Fruit fly (Drosophila melanogaster) whole organism, embryonic: ENCODE measurements around the gene CG32668.

Experiments used
- ATbp ChIP-seq: fragments of 200-800 bp; sonication (Bioruptor generic); optimal IDR thresholded peaks from 2 replicates; lab custom pipeline; 2017; ENCODE audit warnings: missing biosample characterization, mild to moderate bottlenecking, missing genetic modification characterization, missing genetic modification reagents
- Atf6 ChIP-seq: fragments of 200-800 bp; sonication (Bioruptor generic); IDR thresholded peaks from 2 replicates; pipeline ENCODE4 v1.3.6; 2022; ENCODE audit warnings: missing biosample characterization, missing genetic modification characterization
- B-H1 ChIP-seq: fragments of 200-800 bp; sonication (Bioruptor generic); IDR thresholded peaks from 3 replicates; pipeline ENCODE4 v1.3.6; 2022; ENCODE audit warnings: missing biosample characterization, missing genetic modification characterization
- BEAF-32 ChIP-seq: fragments of 200-800 bp; sonication (Bioruptor generic); optimal IDR thresholded peaks from 3 replicates; lab custom pipeline; 2017; ENCODE audit warnings: missing biosample characterization, missing genetic modification characterization, mild to moderate bottlenecking, moderate library complexity, missing genetic modification reagents
- CG10654 ChIP-seq: fragments of 200-800 bp; sonication (Bioruptor generic); optimal IDR thresholded peaks from 2 replicates; lab custom pipeline; 2016; ENCODE audit warnings: missing biosample characterization, missing genetic modification characterization
- CG10979 ChIP-seq: fragments of 200-800 bp; sonication (Bioruptor generic); optimal IDR thresholded peaks from 2 replicates; lab custom pipeline; 2018; ENCODE audit warnings: missing biosample characterization, mild to moderate bottlenecking, missing genetic modification characterization, moderate library complexity
- CG13287 ChIP-seq: fragments of 200-800 bp; sonication (Bioruptor generic); IDR thresholded peaks from 2 replicates; pipeline ENCODE4 v1.3.6; 2022; ENCODE audit warnings: missing biosample characterization, missing genetic modification characterization; ENCODE audit not compliant: partially characterized antibody
- CG13424 ChIP-seq: fragments of 200-800 bp; sonication (Bioruptor generic); optimal IDR thresholded peaks from 2 replicates; lab custom pipeline; 2019; ENCODE audit warnings: missing biosample characterization, mild to moderate bottlenecking, missing genetic modification characterization, moderate library complexity
- CG13775 ChIP-seq: fragments of 200-800 bp; sonication (Bioruptor generic); optimal IDR thresholded peaks from 3 replicates; lab custom pipeline; 2017; ENCODE audit warnings: missing biosample characterization, mild to moderate bottlenecking, missing genetic modification characterization
- CG17359 ChIP-seq: fragments of 200-800 bp; sonication (Bioruptor generic); optimal IDR thresholded peaks from 3 replicates; lab custom pipeline; 2018; ENCODE audit warnings: missing biosample characterization, mild to moderate bottlenecking, missing genetic modification characterization, moderate library complexity
- CG18476 ChIP-seq: fragments of 200-800 bp; sonication (Bioruptor generic); optimal IDR thresholded peaks from 2 replicates; lab custom pipeline; 2016; ENCODE audit warnings: missing biosample characterization, mild to moderate bottlenecking, missing genetic modification characterization
- CG2875 ChIP-seq: fragments of 200-800 bp; sonication (Bioruptor generic); optimal IDR thresholded peaks from 2 replicates; lab custom pipeline; 2017; ENCODE audit warnings: missing biosample characterization, mild to moderate bottlenecking, missing genetic modification characterization, missing genetic modification reagents
- CG31224 ChIP-seq: fragments of 200-800 bp; sonication (Bioruptor generic); IDR thresholded peaks from 2 replicates; pipeline ENCODE4 v1.3.6; 2022; ENCODE audit warnings: missing biosample characterization, missing genetic modification characterization
- CG32532 ChIP-seq: fragments of 200-800 bp; sonication (Bioruptor generic); IDR thresholded peaks from 2 replicates; pipeline ENCODE4 v1.3.6; 2022; ENCODE audit warnings: missing biosample characterization, missing genetic modification characterization
- CG3726 ChIP-seq: fragments of 200-800 bp; sonication (Bioruptor generic); IDR thresholded peaks from 3 replicates; pipeline ENCODE4, ENCODE4 v1.3.6; 2022; ENCODE audit warnings: missing biosample characterization, missing genetic modification characterization
- CG42726 ChIP-seq: fragments of 200-800 bp; sonication (Bioruptor generic); IDR thresholded peaks from 2 replicates; pipeline ENCODE4 v1.3.6; 2022; ENCODE audit warnings: missing biosample characterization, missing genetic modification characterization; ENCODE audit not compliant: partially characterized antibody
- CG4707 ChIP-seq: fragments of 200-800 bp; sonication (Bioruptor generic); optimal IDR thresholded peaks from 2 replicates; lab custom pipeline; 2018; ENCODE audit warnings: missing biosample characterization, mild to moderate bottlenecking, missing genetic modification characterization, moderate library complexity
- CG6272 ChIP-seq: fragments of 200-800 bp; sonication (Bioruptor generic); IDR thresholded peaks from 2 replicates; pipeline ENCODE4 v1.3.6; 2022; ENCODE audit warnings: missing biosample characterization, missing genetic modification characterization
- CG7556 ChIP-seq: fragments of 200-800 bp; sonication (Bioruptor generic); optimal IDR thresholded peaks from 2 replicates; lab custom pipeline; 2017; ENCODE audit warnings: missing biosample characterization, mild to moderate bottlenecking, missing genetic modification characterization
- CG8089 ChIP-seq: fragments of 200-800 bp; sonication (Bioruptor generic); optimal IDR thresholded peaks from 3 replicates; lab custom pipeline; 2016; ENCODE audit warnings: missing biosample characterization, missing genetic modification characterization
- CG8359 ChIP-seq: fragments of 200-800 bp; sonication (Bioruptor generic); optimal IDR thresholded peaks from 2 replicates; lab custom pipeline; 2017; ENCODE audit warnings: missing biosample characterization, mild to moderate bottlenecking, missing genetic modification characterization, borderline replicate concordance
- CG8388 ChIP-seq: fragments of 200-800 bp; sonication (Bioruptor generic); optimal IDR thresholded peaks from 2 replicates; lab custom pipeline; 2019; ENCODE audit warnings: missing biosample characterization, mild to moderate bottlenecking, missing genetic modification characterization, moderate library complexity
- CG9727 ChIP-seq: fragments of 200-800 bp; sonication (Bioruptor generic); optimal IDR thresholded peaks from 3 replicates; lab custom pipeline; 2017; ENCODE audit warnings: missing biosample characterization, mild to moderate bottlenecking, missing genetic modification characterization
- Drgx ChIP-seq: fragments of 200-800 bp; sonication (Bioruptor generic); IDR thresholded peaks from 2 replicates; pipeline ENCODE4 v1.3.6; 2022; ENCODE audit warnings: missing biosample characterization, missing genetic modification characterization
- Fer1 ChIP-seq: fragments of 200-800 bp; sonication (Bioruptor generic); optimal IDR thresholded peaks from 2 replicates; lab custom pipeline; 2017; ENCODE audit warnings: missing biosample characterization, mild to moderate bottlenecking, missing genetic modification characterization
- HLHmδ ChIP-seq: fragments of 200-800 bp; sonication (Bioruptor generic); optimal IDR thresholded peaks from 2 replicates; lab custom pipeline; 2018; ENCODE audit warnings: missing biosample characterization, mild to moderate bottlenecking, missing genetic modification characterization, moderate library complexity
- Hey ChIP-seq: fragments of 200-800 bp; sonication (Bioruptor generic); optimal IDR thresholded peaks from 3 replicates; lab custom pipeline; 2018; ENCODE audit warnings: missing biosample characterization, mild to moderate bottlenecking, missing genetic modification characterization
- HmgZ ChIP-seq: fragments of 200-800 bp; sonication (Bioruptor generic); optimal IDR thresholded peaks from 2 replicates; lab custom pipeline; 2018; ENCODE audit warnings: missing biosample characterization, mild to moderate bottlenecking, missing genetic modification characterization
- Hmr ChIP-seq: fragments of 200-800 bp; sonication (Bioruptor generic); optimal IDR thresholded peaks from 3 replicates; lab custom pipeline; 2017; ENCODE audit warnings: mild to moderate bottlenecking, missing biosample characterization, missing genetic modification reagents, missing genetic modification characterization
- Hr39 ChIP-seq: fragments of >200 bp; optimal IDR thresholded peaks from 2 replicates; lab custom pipeline; 2017
- Lim3 ChIP-seq: fragments of 200-800 bp; sonication (Bioruptor generic); IDR thresholded peaks from 2 replicates; pipeline ENCODE4 v1.3.6; 2022; ENCODE audit warnings: missing biosample characterization, missing genetic modification characterization
- Mrtf ChIP-seq: fragments of 200-800 bp; sonication (Bioruptor generic); IDR thresholded peaks from 3 replicates; pipeline ENCODE4 v1.3.6; 2022; ENCODE audit warnings: missing biosample characterization, missing genetic modification characterization
- NK7.1 ChIP-seq: fragments of 200-800 bp; sonication (Bioruptor generic); optimal IDR thresholded peaks from 3 replicates; lab custom pipeline; 2016; ENCODE audit warnings: missing biosample characterization, missing genetic modification characterization
- PHDP ChIP-seq: fragments of 200-800 bp; sonication (Bioruptor generic); optimal IDR thresholded peaks from 3 replicates; lab custom pipeline; 2018; ENCODE audit warnings: missing biosample characterization, mild to moderate bottlenecking, missing genetic modification characterization, moderate library complexity
- Scr ChIP-seq: fragments of 200-800 bp; sonication (Bioruptor generic); IDR thresholded peaks from 2 replicates; pipeline ENCODE4 v1.3.6; 2022; ENCODE audit warnings: missing biosample characterization, missing genetic modification characterization; ENCODE audit not compliant: partially characterized antibody
- Six4 ChIP-seq: fragments of 200-800 bp; sonication (Bioruptor generic); optimal IDR thresholded peaks from 2 replicates; lab custom pipeline; 2016; ENCODE audit warnings: missing biosample characterization, missing genetic modification characterization
- bsh ChIP-seq, 2 experiments: fragments of 200-800 bp; sonication (Bioruptor generic); optimal IDR thresholded peaks; 2 replicates each; lab custom pipeline; 2017 to 2018; ENCODE audit warnings: mild to moderate bottlenecking in 2 of 2, missing biosample characterization in 2 of 2, missing genetic modification characterization in 2 of 2, moderate library complexity in 1 of 2
- crol ChIP-seq: fragments of 200-800 bp; sonication (Bioruptor generic); IDR thresholded peaks from 2 replicates; pipeline ENCODE4 v1.3.6; 2022; ENCODE audit warnings: missing biosample characterization, missing genetic modification characterization
- dati ChIP-seq: fragments of 200-800 bp; sonication (Bioruptor generic); IDR thresholded peaks from 2 replicates; pipeline ENCODE4 v1.3.6; 2022; ENCODE audit warnings: missing biosample characterization, missing genetic modification characterization
- dpn ChIP-seq, 2 experiments: fragments of 200-800 bp; sonication (Bioruptor generic); optimal IDR thresholded peaks; 3 replicates each; lab custom pipeline; 2016; ENCODE audit warnings: missing biosample characterization in 2 of 2, missing genetic modification characterization in 2 of 2
- fu2 ChIP-seq: fragments of 200-800 bp; sonication (Bioruptor generic); optimal IDR thresholded peaks from 2 replicates; lab custom pipeline; 2016; ENCODE audit warnings: missing biosample characterization, missing genetic modification characterization
- gt ChIP-seq: fragments of 200-800 bp; sonication (Bioruptor generic); IDR thresholded peaks from 2 replicates; pipeline ENCODE4 v1.3.6; 2022; ENCODE audit warnings: missing biosample characterization, missing genetic modification characterization
- lov ChIP-seq, 2 experiments: fragments of 200-800 bp in 1 of 2; fragments of >200 bp in 1 of 2; sonication (Bioruptor generic) in 1 of 2; IDR thresholded peaks in 1 of 2; optimal IDR thresholded peaks in 1 of 2; 2 replicates in 1 of 2; 3 replicates in 1 of 2; pipeline versions ENCODE4 v1.3.6 to Lab custom; 2017 to 2022; ENCODE audit warnings: missing biosample characterization in 1 of 2, missing genetic modification characterization in 1 of 2
- peb ChIP-seq: fragments of 200-800 bp; sonication (Bioruptor generic); IDR thresholded peaks from 2 replicates; pipeline ENCODE4 v1.3.6; 2022; ENCODE audit warnings: missing biosample characterization, missing genetic modification characterization
- pum ChIP-seq: fragments of 200-800 bp; sonication (Bioruptor generic); optimal IDR thresholded peaks from 2 replicates; lab custom pipeline; 2016; ENCODE audit warnings: missing biosample characterization, missing genetic modification characterization
- row ChIP-seq: fragments of 200-800 bp; sonication (Bioruptor generic); IDR thresholded peaks from 3 replicates; pipeline ENCODE4 v1.3.6; 2022; ENCODE audit warnings: missing biosample characterization, missing genetic modification characterization
- schlank ChIP-seq: fragments of 200-800 bp; sonication (Bioruptor generic); optimal IDR thresholded peaks from 2 replicates; lab custom pipeline; 2018; ENCODE audit warnings: missing biosample characterization, mild to moderate bottlenecking, missing genetic modification characterization
- sr ChIP-seq: fragments of 200-800 bp; sonication (Bioruptor generic); IDR thresholded peaks from 3 replicates; pipeline ENCODE4 v1.3.6; 2022; ENCODE audit warnings: missing biosample characterization, missing genetic modification characterization
- stwl ChIP-seq: fragments of 200-800 bp; sonication (Bioruptor generic); optimal IDR thresholded peaks from 3 replicates; lab custom pipeline; 2018; ENCODE audit warnings: missing biosample characterization, mild to moderate bottlenecking, missing genetic modification characterization, moderate library complexity
- usp ChIP-seq: fragments of >200 bp; optimal IDR thresholded peaks from 2 replicates; lab custom pipeline; 2017; ENCODE audit warnings: missing biosample characterization, missing genetic modification characterization

The CG32668 gene

DNA sequence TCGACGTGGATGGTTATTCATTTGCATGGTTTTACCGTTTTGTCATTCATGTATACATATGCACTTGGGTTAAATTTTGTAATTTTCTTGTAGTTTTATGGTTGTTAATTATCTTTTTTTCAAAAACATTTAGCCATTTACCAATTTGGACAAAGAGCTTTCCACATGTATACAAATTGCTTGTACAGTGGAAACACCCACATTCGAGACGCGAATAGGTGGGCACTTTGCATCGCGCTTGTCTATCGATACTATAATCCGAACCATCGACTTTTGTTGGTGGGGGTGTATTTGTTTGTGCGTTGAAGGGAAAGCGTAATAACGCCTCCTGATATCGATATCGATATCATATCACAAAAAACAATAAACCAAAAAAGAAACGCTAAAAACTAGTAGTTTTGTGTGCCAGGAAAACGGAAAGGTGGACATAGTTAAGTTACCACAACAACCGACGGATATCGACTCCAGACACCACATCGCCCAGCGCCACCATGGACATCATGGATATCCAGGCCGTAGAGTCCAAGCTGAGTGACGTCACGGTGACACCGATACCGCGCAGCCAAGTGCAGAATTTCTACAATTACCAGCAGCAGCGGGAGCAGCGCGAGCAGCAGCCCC lies 21.9 kb downstream of the CG32668 start, which contains the start of gene CDK2AP1 (continued):
- TF ChIP-seq CG8388 (GFP tag; lab: Kevin White, UChicago) (no peak), CG8089 (GFP tag; lab: Kevin White, UChicago) (no peak), Hey (tag; lab: Kevin White, UChicago) (no peak), B-H1 (GFP tag; lab: Robert Waterston, UW) (no peak), usp (GFP tag; lab: Kevin White, UChicago) (no peak), CG18476 (GFP tag; lab: Kevin White, UChicago) (no peak), dpn (GFP tag; optimal IDR thresholded peaks at IDR 0.05; lab: Kevin White, UChicago) (peak in 1 of 2 experiments; percentile 37), sr (GFP tag; lab: Robert Waterston, UW) (no peak), Scr (GFP tag; lab: Robert Waterston, UW) (peak; percentile 69), dati (no peak), BEAF-32 (GFP tag; lab: Kevin White, UChicago) (peak; percentile 78), Fer1 (GFP tag; lab: Kevin White, UChicago) (no peak), Hr39 (no peak), gt (GFP tag; lab: Robert Waterston, UW) (no peak), CG2875 (no peak), CG17359 (tag; lab: Kevin White, UChicago) (no peak), HLHmδ (GFP tag; lab: Kevin White, UChicago) (no peak), CG3726 (GFP tag; lab: Robert Waterston, UW) (no peak), Six4 (GFP tag; lab: Kevin White, UChicago) (no peak), CG13424 (tag; lab: Kevin White, UChicago) (no peak), Drgx (no peak), ATbp (GFP tag; lab: Kevin White, UChicago) (no peak), bsh (GFP tag; optimal IDR thresholded peaks at IDR 0.05; lab: Kevin White, UChicago) (peak in 1 of 2 experiments; percentile 7), CG31224 (GFP tag; lab: Robert Waterston, UW) (no peak), CG8359 (GFP tag; lab: Kevin White, UChicago) (no peak), CG4707 (GFP tag; lab: Kevin White, UChicago) (no peak), row (GFP tag; lab: Robert Waterston, UW) (peak; percentile 77), CG10654 (GFP tag; lab: Kevin White, UChicago) (no peak), crol (GFP tag; lab: Robert Waterston, UW) (peak; percentile 26; the same call in 1 of the 2 replicates), CG42726 (GFP tag; lab: Robert Waterston, UW) (no peak; the same call in 1 of the 2 replicates), stwl (tag; lab: Kevin White, UChicago) (peak; percentile 46), NK7.1 (GFP tag; lab: Kevin White, UChicago) (no peak), PHDP (peak; percentile 6), lov (optimal IDR thresholded peaks at IDR 0.05; lab: Kevin White, UChicago) (no peak), lov (GFP tag; IDR thresholded peaks at IDR 0.05; lab: Robert Waterston, UW) (no peak), Atf6 (GFP tag; lab: Robert Waterston, UW) (no peak), CG32532 (GFP tag; lab: Robert Waterston, UW) (peak; percentile 24), CG9727 (GFP tag; lab: Kevin White, UChicago) (no peak), Mrtf (GFP tag; lab: Robert Waterston, UW) (no peak), pum (GFP tag; lab: Kevin White, UChicago) (peak; percentile 22), CG13287 (GFP tag; lab: Robert Waterston, UW) (peak; percentile 75), CG7556 (GFP tag; lab: Kevin White, UChicago) (no peak), CG10979 (no peak), Hmr (GFP tag; lab: Kevin White, UChicago) (peak; percentile 10), fu2 (GFP tag; lab: Kevin White, UChicago) (peak; percentile 26), schlank (no peak), CG6272 (GFP tag; lab: Robert Waterston, UW) (no peak), HmgZ (peak; percentile 39), peb (GFP tag; lab: Robert Waterston, UW) (no peak), CG13775 (GFP tag; lab: Kevin White, UChicago) (peak; percentile 25), Lim3 (GFP tag; lab: Robert Waterston, UW) (no peak)
